Worm (Caenorhabditis elegans): ENCODE measurements around the gene ZC21.10.

- no peak for TF ChIP-seq pqm-1 (tag; optimal IDR thresholded peaks at IDR 0.05)
- no peak for TF ChIP-seq nhr-12 (tag; optimal IDR thresholded peaks at IDR 0.05)
- no peak for TF ChIP-seq nhr-23 (tag; optimal IDR thresholded peaks at IDR 0.05)
- TF ChIP-seq fos-1 (tag; optimal IDR thresholded peaks at IDR 0.05), result no peak
- TF ChIP-seq eor-1 (tag; optimal IDR thresholded peaks at IDR 0.05), result no peak
- TF ChIP-seq fkh-10 (GFP tag; optimal IDR thresholded peaks at IDR 0.05), result no peak
- TF ChIP-seq pha-4 (tag; optimal IDR thresholded peaks at IDR 0.05), result no peak
- TF ChIP-seq aly-2 (tag; optimal IDR thresholded peaks at IDR 0.05), result no peak
- TF ChIP-seq unc-62 (GFP tag; optimal IDR thresholded peaks at IDR 0.05), result no peak
- TF ChIP-seq mdl-1 (tag; optimal IDR thresholded peaks at IDR 0.05), result no peak
These were observed 31.0 kb downstream of the ZC21.10 start, which contains the start of gene acdh-6 for ce11 chrIII:8560836-8561235.
